Worm (Caenorhabditis elegans) whole organism, late embryonic: Measurements from ENCODE around the gene ugt-33.

Experiments
- C38D4.7 ChIP-seq: fragments of 200-800 bp; sonication (Bioruptor generic); optimal IDR thresholded peaks from 2 replicates; lab custom pipeline; 2018; ENCODE audit warnings: mild to moderate bottlenecking, missing genetic modification characterization, moderate library complexity, missing compliant biosample characterization
- ama-1 ChIP-seq: fragments of 150-350 bp; optimal IDR thresholded peaks from 2 replicates; lab custom pipeline; 2014
- ceh-19 ChIP-seq: fragments of 200-800 bp; sonication (Bioruptor generic); optimal IDR thresholded peaks from 2 replicates; lab custom pipeline; 2018; ENCODE audit warnings: mild to moderate bottlenecking, missing genetic modification characterization, missing compliant biosample characterization
- ceh-24 ChIP-seq: sonication (generic microtip); optimal IDR thresholded peaks from 2 replicates; lab custom pipeline; 2016; ENCODE audit warnings: mild to moderate bottlenecking, missing genetic modification characterization, missing compliant biosample characterization
- ceh-9 ChIP-seq: sonication (generic microtip); optimal IDR thresholded peaks from 2 replicates; lab custom pipeline; 2016; ENCODE audit warnings: mild to moderate bottlenecking, missing genetic modification characterization, inconsistent platforms, missing compliant biosample characterization
- dmd-4 ChIP-seq: sonication (generic microtip); optimal IDR thresholded peaks from 2 replicates; lab custom pipeline; 2016; ENCODE audit warnings: borderline replicate concordance, missing genetic modification characterization, missing compliant biosample characterization
- dve-1 ChIP-seq: sonication (generic microtip); optimal IDR thresholded peaks from 2 replicates; lab custom pipeline; 2017; ENCODE audit warnings: antibody characterized with exemption, mild to moderate bottlenecking, missing genetic modification characterization, missing compliant biosample characterization
- nhr-232 ChIP-seq: sonication (generic microtip); optimal IDR thresholded peaks from 2 replicates; lab custom pipeline; 2016; ENCODE audit warnings: missing genetic modification characterization, missing compliant biosample characterization
- odd-2 ChIP-seq: sonication (generic microtip); optimal IDR thresholded peaks from 2 replicates; lab custom pipeline; 2017; ENCODE audit warnings: antibody characterized with exemption, mild to moderate bottlenecking, missing genetic modification characterization, missing compliant biosample characterization
- ref-2 ChIP-seq: sonication (generic microtip); optimal IDR thresholded peaks from 2 replicates; lab custom pipeline; 2016; ENCODE audit warnings: missing genetic modification characterization, missing compliant biosample characterization
- tbx-7 ChIP-seq: sonication (generic microtip); optimal IDR thresholded peaks from 2 replicates; lab custom pipeline; 2016; ENCODE audit warnings: missing genotype, missing genetic modification characterization, missing compliant biosample characterization
- unc-86 ChIP-seq: sonication (generic microtip); optimal IDR thresholded peaks from 2 replicates; lab custom pipeline; 2016; ENCODE audit warnings: missing genetic modification characterization, missing compliant biosample characterization

ce11 chrV:10484640-10485039, 8.6 kb upstream of the ugt-33 start, which contains the start of gene Y32F6B.1:
- TF ChIP-seq ceh-24, result no peak
- TF ChIP-seq tbx-7 (tag; lab: Kevin White, UChicago), result no peak
- TF ChIP-seq C38D4.7 (GFP tag; lab: Kevin White, UChicago), result no peak
- no peak for TF ChIP-seq ceh-9 (tag; lab: Kevin White, UChicago)
- TF ChIP-seq unc-86 (tag; lab: Kevin White, UChicago), result no peak
- TF ChIP-seq ref-2 (tag; lab: Kevin White, UChicago), result no peak
- TF ChIP-seq ama-1, result no peak
- no peak for TF ChIP-seq dmd-4 (tag; lab: Kevin White, UChicago)
- TF ChIP-seq ceh-19 (GFP tag; lab: Kevin White, UChicago), result no peak
- no peak for TF ChIP-seq dve-1
- TF ChIP-seq nhr-232, result no peak
- no peak for TF ChIP-seq odd-2 (tag; lab: Kevin White, UChicago)
